Fruit fly (Drosophila melanogaster) whole organism, prepupa: Measurements from ENCODE around the gene CG9547.

Source experiments
- Blimp-1 ChIP-seq: fragments of 200-800 bp; sonication (Bioruptor generic); optimal IDR thresholded peaks from 3 replicates; lab custom pipeline; 2017; ENCODE audit warnings: missing biosample characterization, missing genetic modification characterization, mild to moderate bottlenecking, moderate library complexity, missing genetic modification reagents
- CG10631 ChIP-seq: fragments of 200-800 bp; sonication (Bioruptor generic); optimal IDR thresholded peaks from 2 replicates; lab custom pipeline; 2016; ENCODE audit warnings: missing biosample characterization, missing genetic modification characterization
- CG10669 ChIP-seq: fragments of 200-800 bp; sonication (Bioruptor generic); optimal IDR thresholded peaks from 3 replicates; lab custom pipeline; 2018; ENCODE audit warnings: missing biosample characterization, mild to moderate bottlenecking, missing genetic modification characterization, moderate library complexity
- CG11294 ChIP-seq: fragments of 200-800 bp; sonication (Bioruptor generic); IDR thresholded peaks from 2 replicates; pipeline ENCODE4 v1.3.6; 2022; ENCODE audit warnings: missing biosample characterization, missing genetic modification characterization
- CG11762 ChIP-seq: fragments of 200-800 bp; sonication (Bioruptor generic); optimal IDR thresholded peaks from 3 replicates; lab custom pipeline; 2016; ENCODE audit warnings: missing biosample characterization, missing genetic modification characterization; ENCODE audit not compliant: insufficient read depth
- CG11902 ChIP-seq: fragments of 200-800 bp; sonication (Bioruptor generic); optimal IDR thresholded peaks from 3 replicates; lab custom pipeline; 2016; ENCODE audit warnings: missing biosample characterization, missing genetic modification characterization
- CG15336 ChIP-seq: fragments of 200-800 bp; sonication (Bioruptor generic); IDR thresholded peaks from 2 replicates; pipeline ENCODE4 v1.3.6; 2022; ENCODE audit warnings: missing biosample characterization, missing genetic modification characterization
- CG1621 ChIP-seq: fragments of 200-800 bp; sonication (Bioruptor generic); optimal IDR thresholded peaks from 3 replicates; lab custom pipeline; 2018; ENCODE audit warnings: missing biosample characterization, mild to moderate bottlenecking, missing genetic modification characterization
- CG16779 ChIP-seq: fragments of 200-800 bp; sonication (Bioruptor generic); optimal IDR thresholded peaks from 3 replicates; lab custom pipeline; 2017; ENCODE audit warnings: missing biosample characterization, mild to moderate bottlenecking, missing genetic modification characterization
- CG3032 ChIP-seq: fragments of 200-800 bp; optimal IDR thresholded peaks from 2 replicates; lab custom pipeline; 2019; ENCODE audit warnings: missing biosample characterization, mild to moderate bottlenecking, missing genetic modification characterization, moderate library complexity
- CG31627 ChIP-seq: fragments of 200-800 bp; sonication (Bioruptor generic); optimal IDR thresholded peaks from 3 replicates; lab custom pipeline; 2016; ENCODE audit warnings: missing biosample characterization, missing genetic modification characterization
- CG32006 ChIP-seq: fragments of 200-800 bp; sonication (Bioruptor generic); optimal IDR thresholded peaks from 3 replicates; lab custom pipeline; 2017; ENCODE audit warnings: missing biosample characterization, mild to moderate bottlenecking, missing genetic modification characterization
- CG3919 ChIP-seq: fragments of 200-800 bp; sonication (Bioruptor generic); optimal IDR thresholded peaks from 3 replicates; lab custom pipeline; 2016; ENCODE audit warnings: missing biosample characterization, missing genetic modification characterization
- CG6163 ChIP-seq: fragments of 200-800 bp; sonication (Bioruptor generic); IDR thresholded peaks from 3 replicates; pipeline ENCODE4 v1.3.6; 2022; ENCODE audit warnings: missing biosample characterization, missing genetic modification characterization
- CG6792 ChIP-seq: fragments of 200-800 bp; sonication (Bioruptor generic); optimal IDR thresholded peaks from 3 replicates; lab custom pipeline; 2016; ENCODE audit warnings: missing biosample characterization, missing genetic modification characterization
- CG6808 ChIP-seq: fragments of 200-800 bp; sonication (Bioruptor generic); optimal IDR thresholded peaks from 3 replicates; lab custom pipeline; 2017; ENCODE audit warnings: missing biosample characterization, missing genetic modification characterization, mild to moderate bottlenecking, moderate library complexity, missing genetic modification reagents
- CG6854 ChIP-seq: fragments of 200-800 bp; sonication (Bioruptor generic); optimal IDR thresholded peaks from 2 replicates; lab custom pipeline; 2017; ENCODE audit warnings: missing biosample characterization, mild to moderate bottlenecking, missing genetic modification characterization
- CG7368 ChIP-seq: fragments of 200-800 bp; sonication (Bioruptor generic); optimal IDR thresholded peaks from 3 replicates; lab custom pipeline; 2016; ENCODE audit warnings: missing biosample characterization, missing genetic modification characterization
- CG8119 ChIP-seq: fragments of 200-800 bp; sonication (Bioruptor generic); IDR thresholded peaks from 3 replicates; pipeline ENCODE4 v1.3.6; 2022; ENCODE audit warnings: missing biosample characterization, missing genetic modification characterization
- CG8319 ChIP-seq: fragments of 200-800 bp; sonication (Bioruptor generic); optimal IDR thresholded peaks from 3 replicates; lab custom pipeline; 2016; ENCODE audit warnings: missing biosample characterization, missing genetic modification characterization
- CG8632 ChIP-seq: fragments of 200-800 bp; sonication (Bioruptor generic); optimal IDR thresholded peaks from 3 replicates; lab custom pipeline; 2016; ENCODE audit warnings: missing biosample characterization, missing genetic modification characterization
- CG9139 ChIP-seq: fragments of 200-800 bp; sonication (Bioruptor generic); optimal IDR thresholded peaks from 3 replicates; lab custom pipeline; 2017; ENCODE audit warnings: missing biosample characterization, mild to moderate bottlenecking, missing genetic modification characterization
- Eip78C ChIP-seq: fragments of 200-800 bp; sonication (Bioruptor generic); peaks from one replicate; lab custom pipeline; 2016; ENCODE audit warnings: missing biosample characterization, missing genetic modification characterization
- Ets21C ChIP-seq: fragments of 200-800 bp; sonication (Bioruptor generic); optimal IDR thresholded peaks from 3 replicates; lab custom pipeline; 2016; ENCODE audit warnings: missing biosample characterization, missing genetic modification characterization
- Hr38 ChIP-seq: sonication (Bioruptor generic); optimal IDR thresholded peaks from 2 replicates; lab custom pipeline; 2016; ENCODE audit warnings: missing biosample characterization, missing genetic modification characterization
- Hr4 ChIP-seq: fragments of 200-800 bp; sonication (Bioruptor generic); optimal IDR thresholded peaks from 3 replicates; lab custom pipeline; 2016; ENCODE audit warnings: missing biosample characterization, missing genetic modification characterization
- Lpt ChIP-seq: fragments of 200-800 bp; sonication (Bioruptor generic); optimal IDR thresholded peaks from 3 replicates; lab custom pipeline; 2016; ENCODE audit warnings: missing biosample characterization, missing genetic modification characterization
- Met ChIP-seq: fragments of 200-800 bp; sonication (Bioruptor generic); optimal IDR thresholded peaks from 3 replicates; lab custom pipeline; 2016; ENCODE audit warnings: missing biosample characterization, missing genetic modification characterization
- OdsH ChIP-seq: fragments of 200-800 bp; sonication (Bioruptor generic); optimal IDR thresholded peaks from 3 replicates; lab custom pipeline; 2016; ENCODE audit warnings: missing biosample characterization, missing genetic modification characterization
- Smox ChIP-seq: fragments of 200-800 bp; sonication (Bioruptor generic); optimal IDR thresholded peaks from 3 replicates; lab custom pipeline; 2016; ENCODE audit warnings: missing biosample characterization, missing genetic modification characterization
- Sox102F ChIP-seq: fragments of 200-800 bp; sonication (Bioruptor generic); optimal IDR thresholded peaks from 2 replicates; lab custom pipeline; 2016; ENCODE audit warnings: missing biosample characterization, mild to moderate bottlenecking, missing genetic modification characterization
- Sox15 ChIP-seq: fragments of 200-800 bp; sonication (Bioruptor generic); optimal IDR thresholded peaks from 3 replicates; lab custom pipeline; 2016; ENCODE audit warnings: missing biosample characterization, missing genetic modification characterization
- achi ChIP-seq: fragments of 200-800 bp; sonication (Bioruptor generic); optimal IDR thresholded peaks from 3 replicates; lab custom pipeline; 2016; ENCODE audit warnings: missing biosample characterization, missing genetic modification characterization
- acj6 ChIP-seq: fragments of 200-800 bp; sonication (Bioruptor generic); optimal IDR thresholded peaks from 3 replicates; lab custom pipeline; 2016; ENCODE audit warnings: missing biosample characterization, missing genetic modification characterization
- cyc ChIP-seq: fragments of 200-800 bp; sonication (Bioruptor generic); optimal IDR thresholded peaks from 3 replicates; lab custom pipeline; 2016; ENCODE audit warnings: missing biosample characterization, missing genetic modification characterization
- dac ChIP-seq: fragments of 200-800 bp; sonication (Bioruptor generic); optimal IDR thresholded peaks from 2 replicates; lab custom pipeline; 2017; ENCODE audit warnings: missing biosample characterization, mild to moderate bottlenecking, missing genetic modification characterization
- dsx ChIP-seq: fragments of 200-800 bp; optimal IDR thresholded peaks from 3 replicates; lab custom pipeline; 2019; ENCODE audit warnings: missing biosample characterization, mild to moderate bottlenecking, missing genetic modification characterization, moderate library complexity; ENCODE audit not compliant: poor library complexity, severe bottlenecking
- esn ChIP-seq: fragments of 200-800 bp; sonication (Bioruptor generic); optimal IDR thresholded peaks from 2 replicates; lab custom pipeline; 2016; ENCODE audit warnings: missing biosample characterization, mild to moderate bottlenecking, missing genetic modification characterization, moderate library complexity
- fd59A ChIP-seq: fragments of 200-800 bp; sonication (Bioruptor generic); optimal IDR thresholded peaks from 2 replicates; lab custom pipeline; 2017; ENCODE audit warnings: missing biosample characterization, mild to moderate bottlenecking, missing genetic modification characterization, missing genetic modification reagents
- fd85E ChIP-seq: fragments of 200-800 bp; sonication (Bioruptor generic); optimal IDR thresholded peaks from 3 replicates; lab custom pipeline; 2016; ENCODE audit warnings: missing biosample characterization, missing genetic modification characterization
- net ChIP-seq: fragments of 200-800 bp; sonication (Bioruptor generic); optimal IDR thresholded peaks from 3 replicates; lab custom pipeline; 2016; ENCODE audit warnings: missing biosample characterization, missing genetic modification characterization
- salr ChIP-seq, 2 experiments: fragments of 200-800 bp; sonication (Bioruptor generic); optimal IDR thresholded peaks; 3 replicates each; lab custom pipeline; 2016 to 2018; ENCODE audit warnings: missing biosample characterization in 2 of 2, missing genetic modification characterization in 2 of 2, mild to moderate bottlenecking in 1 of 2
- spab ChIP-seq: fragments of 200-800 bp; sonication (Bioruptor generic); optimal IDR thresholded peaks from 2 replicates; lab custom pipeline; 2017; ENCODE audit warnings: missing biosample characterization, mild to moderate bottlenecking, missing genetic modification characterization, missing genetic modification reagents
- ss ChIP-seq, 2 experiments: fragments of 200-800 bp; sonication (Bioruptor generic); optimal IDR thresholded peaks; 2 replicates in 1 of 2; 3 replicates in 1 of 2; lab custom pipeline; 2017 to 2018; ENCODE audit warnings: mild to moderate bottlenecking in 2 of 2, missing biosample characterization in 2 of 2, missing genetic modification characterization in 2 of 2, moderate library complexity in 1 of 2

The CG9547 gene

dm6 chr2L:6498448-6498847 is 4.1 kb upstream of the CG9547 start, which contains the start of gene CG31637 (continued):
- no peak for TF ChIP-seq ss (GFP tag; optimal IDR thresholded peaks at IDR 0.05; lab: Kevin White, UChicago)
- TF ChIP-seq CG11294 (GFP tag; lab: Robert Waterston, UW): no peak
- TF ChIP-seq CG3032 (tag; lab: Kevin White, UChicago): peak; percentile 18
- TF ChIP-seq Hr38 (GFP tag; lab: Kevin White, UChicago): no peak
- TF ChIP-seq Sox15 (GFP tag; lab: Kevin White, UChicago): no peak
- TF ChIP-seq Eip78C: peak; percentile 80
- TF ChIP-seq net: no peak
- TF ChIP-seq dac (GFP tag; lab: Kevin White, UChicago): no peak
- TF ChIP-seq Smox (GFP tag; lab: Kevin White, UChicago): no peak
- TF ChIP-seq achi (GFP tag; lab: Kevin White, UChicago): no peak
- TF ChIP-seq Lpt (GFP tag; lab: Kevin White, UChicago): no peak
- TF ChIP-seq CG6163 (GFP tag; lab: Robert Waterston, UW): 0 out of 3 replicates have a peak, but pooled peaks have one; percentile 12
- TF ChIP-seq CG16779 (tag; lab: Kevin White, UChicago): no peak
- TF ChIP-seq CG8632 (GFP tag; lab: Kevin White, UChicago): no peak
- peak; percentile 71 for TF ChIP-seq CG1621
- TF ChIP-seq cyc (GFP tag; lab: Kevin White, UChicago): no peak
- no peak for TF ChIP-seq CG11902
- TF ChIP-seq salr (GFP tag; optimal IDR thresholded peaks at IDR 0.05; lab: Kevin White, UChicago): no peak
- TF ChIP-seq Hr4 (GFP tag; lab: Kevin White, UChicago): no peak
- TF ChIP-seq CG9139 (GFP tag; lab: Kevin White, UChicago): no peak
- no peak for TF ChIP-seq spab (GFP tag; lab: Kevin White, UChicago)
- peak; percentile 6 for TF ChIP-seq dsx (GFP tag; lab: Kevin White, UChicago)

dm6 chr2L:6496753-6497152 is 2.4 kb upstream of the CG9547 start, which contains the start of gene CG9550:
Gene CG9550, plus strand, starts transcription at chr2L:6497053.
- TF ChIP-seq Sox102F (GFP tag; lab: Kevin White, UChicago) (no peak), fd59A (GFP tag; lab: Kevin White, UChicago) (no peak), Smox (GFP tag; lab: Kevin White, UChicago) (no peak), Blimp-1 (GFP tag; lab: Kevin White, UChicago) (no peak), CG32006 (GFP tag; lab: Kevin White, UChicago) (no peak), achi (GFP tag; lab: Kevin White, UChicago) (no peak), ss (GFP tag; optimal IDR thresholded peaks at IDR 0.05; lab: Kevin White, UChicago) (no peak), CG11902 (no peak)
- TF ChIP-seq, all 60 proteins: peak for 0

- peak; percentile 82 for TF ChIP-seq Ets21C (GFP tag; lab: Kevin White, UChicago)
- TF ChIP-seq CG11294 (GFP tag; lab: Robert Waterston, UW): peak; percentile 91
- TF ChIP-seq CG6792 (GFP tag; lab: Kevin White, UChicago): peak; percentile 75
- TF ChIP-seq CG9139 (GFP tag; lab: Kevin White, UChicago): no peak
- peak; percentile 96 for TF ChIP-seq OdsH (GFP tag; lab: Kevin White, UChicago)
- TF ChIP-seq cyc (GFP tag; lab: Kevin White, UChicago): peak; percentile 36
- no peak for TF ChIP-seq CG16779 (tag; lab: Kevin White, UChicago)
- TF ChIP-seq CG10631: no peak
- TF ChIP-seq CG6854 (GFP tag; lab: Kevin White, UChicago): peak; percentile 76
- peak; percentile 48 for TF ChIP-seq fd59A (GFP tag; lab: Kevin White, UChicago)
- TF ChIP-seq CG15336 (GFP tag; lab: Robert Waterston, UW): peak; percentile 85
- no peak for TF ChIP-seq Smox (GFP tag; lab: Kevin White, UChicago)
- peak; percentile 93 for TF ChIP-seq esn (GFP tag; lab: Kevin White, UChicago)
- peak; percentile 53 for TF ChIP-seq CG3919 (GFP tag; lab: Kevin White, UChicago)
- TF ChIP-seq CG7368 (GFP tag; lab: Kevin White, UChicago): peak; percentile 86
- peak; percentile 88 for TF ChIP-seq CG10669 (GFP tag; lab: Kevin White, UChicago)
- peak; percentile 87 for TF ChIP-seq CG11762 (GFP tag; lab: Kevin White, UChicago)
- peak; percentile 70 for TF ChIP-seq CG31627
- TF ChIP-seq net: no peak
- TF ChIP-seq spab (GFP tag; lab: Kevin White, UChicago): peak; percentile 77
- peak; percentile 93 for TF ChIP-seq CG8119 (GFP tag; lab: Robert Waterston, UW)
- peak; percentile 74 for TF ChIP-seq achi (GFP tag; lab: Kevin White, UChicago)
- TF ChIP-seq acj6: no peak
- peak; percentile 56 for TF ChIP-seq CG11902
- TF ChIP-seq Met (GFP tag; lab: Kevin White, UChicago): no peak
- TF ChIP-seq fd85E (GFP tag; lab: Kevin White, UChicago): no peak
- TF ChIP-seq CG1621: peak; percentile 52
- TF ChIP-seq CG32006 (GFP tag; lab: Kevin White, UChicago): peak; percentile 76
- TF ChIP-seq CG8319 (GFP tag; lab: Kevin White, UChicago): peak; percentile 89
- peak; percentile 81 for TF ChIP-seq CG6808 (GFP tag; lab: Kevin White, UChicago)
- no peak for TF ChIP-seq Sox15 (GFP tag; lab: Kevin White, UChicago)
- TF ChIP-seq Eip78C: peak; percentile 78
Measured at dm6 chr2L:6490783-6491249, 3.5 kb downstream of the CG9547 start, which contains the start of the genes Phf5a and CG31638. Gene Phf5a, minus strand, starts transcription at chr2L:6490843. Gene CG31638, plus strand, starts transcription at chr2L:6491061.
